Worm (Caenorhabditis elegans): ENCODE results near the gene sars-2.

DNA sequence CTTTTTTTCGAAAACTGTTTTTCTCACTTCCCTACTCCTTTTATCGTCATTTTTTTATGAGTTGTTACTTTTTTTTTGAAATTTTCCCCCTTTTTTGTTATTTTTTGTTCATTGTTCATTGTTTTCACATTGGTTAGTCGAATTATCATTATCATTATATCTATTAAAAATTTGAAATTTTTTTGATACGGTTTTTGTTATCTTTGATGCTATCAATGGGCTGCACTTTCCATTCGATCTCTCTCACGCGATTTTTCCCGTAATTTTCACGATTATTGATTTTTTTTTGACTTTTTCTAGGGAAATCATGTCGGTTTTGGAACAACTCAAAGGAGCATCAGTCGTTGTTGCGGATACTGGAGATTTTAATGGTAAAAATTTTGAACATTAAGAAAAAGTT is 28.9 kb downstream of the sars-2 start, which contains the start of gene tald-1:
- TF ChIP-seq nhr-2 (tag; optimal IDR thresholded peaks at IDR 0.05), result no peak
- TF ChIP-seq unc-62 (GFP tag; optimal IDR thresholded peaks at IDR 0.05), result no peak
- no peak for TF ChIP-seq lsy-2 (tag; optimal IDR thresholded peaks at IDR 0.05)
- no peak for TF ChIP-seq zip-8 (tag; optimal IDR thresholded peaks at IDR 0.05)
- no peak for TF ChIP-seq ceh-43 (GFP tag; optimal IDR thresholded peaks at IDR 0.05)
- no peak for TF ChIP-seq snpc-4 (tag; optimal IDR thresholded peaks at IDR 0.05)
- no peak for TF ChIP-seq unc-39 (tag; optimal IDR thresholded peaks at IDR 0.05)
- TF ChIP-seq lin-13 (tag; optimal IDR thresholded peaks at IDR 0.05), result no peak
